Worm (Caenorhabditis elegans) whole organism, young adult: Measurements from ENCODE around the gene sru-7.
"Not testable (repeated sequence)": the region's sequence is repeated elsewhere in the genome, so short reads cannot be mapped to it uniquely, and the experiment has no call there.

Source experiments
- B0019.2 ChIP-seq: fragments of 200-800 bp; sonication (Bioruptor generic); conservative IDR thresholded peaks from 2 replicates; pipeline ENCODE4 v1.3.6; 2022; ENCODE audit warnings: missing genetic modification reagents, missing genetic modification characterization, missing compliant biosample characterization
- B0035.1 ChIP-seq: sonication (generic microtip); optimal IDR thresholded peaks from 2 replicates; lab custom pipeline; 2016; ENCODE audit warnings: missing genetic modification characterization, mild to moderate bottlenecking, missing compliant biosample characterization, missing genotype, missing genetic modification reagents
- B0261.1 ChIP-seq: sonication (generic microtip); optimal IDR thresholded peaks from 2 replicates; lab custom pipeline; 2016; ENCODE audit warnings: mild to moderate bottlenecking, missing genetic modification characterization, moderate library complexity, missing compliant biosample characterization
- D2030.7 ChIP-seq: fragments of 200-800 bp; sonication (Bioruptor generic); IDR thresholded peaks from 2 replicates; pipeline ENCODE4 v1.3.6; 2022; ENCODE audit warnings: missing genetic modification reagents, missing genetic modification characterization, missing compliant biosample characterization
- F23B12.7 ChIP-seq: sonication (generic microtip); optimal IDR thresholded peaks from 2 replicates; lab custom pipeline; 2017; ENCODE audit warnings: missing genetic modification characterization, mild to moderate bottlenecking, missing compliant biosample characterization, antibody characterized with exemption, moderate library complexity; ENCODE audit not compliant: insufficient read depth
- F33H1.4 ChIP-seq: fragments of 200-800 bp; sonication (Bioruptor generic); IDR thresholded peaks from 2 replicates; pipeline ENCODE4 v1.3.6; 2022; ENCODE audit warnings: missing genetic modification reagents, missing genetic modification characterization, missing compliant biosample characterization
- F39B2.1 ChIP-seq: fragments of 200-800 bp; sonication (Bioruptor generic); IDR thresholded peaks from 2 replicates; pipeline ENCODE4 v1.3.6; 2022; ENCODE audit warnings: missing genetic modification reagents, missing genetic modification characterization, missing compliant biosample characterization
- Y53F4B.3 ChIP-seq: fragments of 200-800 bp; sonication (Bioruptor generic); IDR thresholded peaks from 2 replicates; pipeline ENCODE4 v1.3.6; 2022; ENCODE audit warnings: missing genetic modification reagents, missing genetic modification characterization, missing compliant biosample characterization
- Y56A3A.18 ChIP-seq: fragments of 200-800 bp; sonication (Bioruptor generic); IDR thresholded peaks from 2 replicates; pipeline ENCODE4 v1.3.6; 2022; ENCODE audit warnings: missing genetic modification reagents, missing genetic modification characterization, missing compliant biosample characterization
- Y79H2A.3 ChIP-seq: fragments of 200-800 bp; sonication (Bioruptor generic); conservative IDR thresholded peaks from 2 replicates; pipeline ENCODE4 v1.3.6; 2022; ENCODE audit warnings: missing genetic modification reagents, missing genetic modification characterization, missing compliant biosample characterization
- Y95B8A.8 ChIP-seq: fragments of 200-800 bp; sonication (Bioruptor generic); IDR thresholded peaks from 2 replicates; pipeline ENCODE4 v1.3.6; 2022; ENCODE audit warnings: missing genetic modification reagents, missing genetic modification characterization, missing compliant biosample characterization
- aptf-3 ChIP-seq: fragments of 200-800 bp; sonication (Bioruptor generic); IDR thresholded peaks from 2 replicates; pipeline ENCODE4 v1.3.6; 2022; ENCODE audit warnings: missing genetic modification characterization, missing compliant biosample characterization
- attf-6 ChIP-seq: fragments of 200-800 bp; sonication (Bioruptor generic); IDR thresholded peaks from 2 replicates; pipeline ENCODE4 v1.3.6; 2022; ENCODE audit warnings: missing genetic modification reagents, missing genetic modification characterization, missing compliant biosample characterization
- cebp-2 ChIP-seq: fragments of 200-800 bp; sonication (Bioruptor generic); IDR thresholded peaks from 2 replicates; pipeline ENCODE4 v1.3.6; 2022; ENCODE audit warnings: missing genetic modification characterization, missing compliant biosample characterization
- ceh-40 ChIP-seq: fragments of 200-800 bp; sonication (Bioruptor generic); IDR thresholded peaks from 2 replicates; pipeline ENCODE4 v1.3.6; 2022; ENCODE audit warnings: missing genetic modification characterization, missing compliant biosample characterization
- dox-1 ChIP-seq: fragments of 200-800 bp; sonication (Bioruptor generic); IDR thresholded peaks from 2 replicates; pipeline ENCODE4 v1.3.6; 2022; ENCODE audit warnings: missing genetic modification reagents, missing genetic modification characterization, missing compliant biosample characterization
- dpff-1 ChIP-seq: sonication (generic microtip); optimal IDR thresholded peaks from 2 replicates; lab custom pipeline; 2017; ENCODE audit warnings: mild to moderate bottlenecking, missing genetic modification characterization, missing compliant biosample characterization
- egl-18 ChIP-seq: fragments of 200-800 bp; sonication (Bioruptor generic); IDR thresholded peaks from 2 replicates; pipeline ENCODE4 v1.3.6; 2022; ENCODE audit warnings: missing genetic modification reagents, missing genetic modification characterization, missing compliant biosample characterization
- egl-44 ChIP-seq: fragments of 200-800 bp; sonication (Bioruptor generic); IDR thresholded peaks from 2 replicates; pipeline ENCODE4 v1.3.6; 2022; ENCODE audit warnings: missing genetic modification reagents, missing genetic modification characterization, missing compliant biosample characterization
- egrh-3 ChIP-seq: fragments of 200-800 bp; sonication (Bioruptor generic); IDR thresholded peaks from 2 replicates; pipeline ENCODE4 v1.3.6; 2022; ENCODE audit warnings: missing genetic modification reagents, missing genetic modification characterization, missing compliant biosample characterization
- ekl-4 ChIP-seq: fragments of 200-800 bp; sonication (Bioruptor generic); IDR thresholded peaks from 2 replicates; pipeline ENCODE4 v1.3.6; 2022; ENCODE audit warnings: missing genetic modification reagents, missing genetic modification characterization, missing compliant biosample characterization
- hsf-1 ChIP-seq: fragments of 200-800 bp; sonication (Bioruptor generic); IDR thresholded peaks from 2 replicates; pipeline ENCODE4 v1.3.6; 2022; ENCODE audit warnings: missing genetic modification reagents, missing genetic modification characterization, missing compliant biosample characterization
- madf-10 ChIP-seq: sonication (generic microtip); optimal IDR thresholded peaks from 2 replicates; lab custom pipeline; 2016; ENCODE audit warnings: mild to moderate bottlenecking, missing genetic modification characterization, missing compliant biosample characterization
- madf-3 ChIP-seq: fragments of 200-800 bp; sonication (Bioruptor generic); IDR thresholded peaks from 2 replicates; pipeline ENCODE4 v1.3.6; 2022; ENCODE audit warnings: missing genetic modification reagents, missing genetic modification characterization, missing compliant biosample characterization
- madf-6 ChIP-seq: fragments of 200-800 bp; sonication (Bioruptor generic); IDR thresholded peaks from 2 replicates; pipeline ENCODE4 v1.3.6; 2022; ENCODE audit warnings: missing genetic modification reagents, missing genetic modification characterization, missing compliant biosample characterization
- pbrm-1 ChIP-seq: fragments of 200-800 bp; sonication (Bioruptor generic); IDR thresholded peaks from 2 replicates; pipeline ENCODE4 v1.3.6; 2022; ENCODE audit warnings: missing genetic modification reagents, missing genetic modification characterization, missing compliant biosample characterization
- rcor-1 ChIP-seq: fragments of 200-800 bp; sonication (Bioruptor generic); IDR thresholded peaks from 2 replicates; pipeline ENCODE4 v1.3.6; 2022; ENCODE audit warnings: missing genetic modification reagents, missing genetic modification characterization, missing compliant biosample characterization
- rpc-1 ChIP-seq, 2 experiments: fragments of 150-350 bp in 1 of 2; sonication (generic microtip) in 1 of 2; optimal IDR thresholded peaks; 2 replicates each; lab custom pipeline; 2014 to 2018; ENCODE audit warnings: missing biosample characterization in 1 of 2, missing genetic modification characterization in 1 of 2, missing genetic modification reagents in 1 of 2, missing genotype in 1 of 2
- ztf-25 ChIP-seq: fragments of 200-800 bp; sonication (Bioruptor generic); IDR thresholded peaks from 2 replicates; pipeline ENCODE4 v1.3.6; 2022; ENCODE audit warnings: missing genetic modification reagents, missing genetic modification characterization, missing compliant biosample characterization

sru-7 gene

DNA sequence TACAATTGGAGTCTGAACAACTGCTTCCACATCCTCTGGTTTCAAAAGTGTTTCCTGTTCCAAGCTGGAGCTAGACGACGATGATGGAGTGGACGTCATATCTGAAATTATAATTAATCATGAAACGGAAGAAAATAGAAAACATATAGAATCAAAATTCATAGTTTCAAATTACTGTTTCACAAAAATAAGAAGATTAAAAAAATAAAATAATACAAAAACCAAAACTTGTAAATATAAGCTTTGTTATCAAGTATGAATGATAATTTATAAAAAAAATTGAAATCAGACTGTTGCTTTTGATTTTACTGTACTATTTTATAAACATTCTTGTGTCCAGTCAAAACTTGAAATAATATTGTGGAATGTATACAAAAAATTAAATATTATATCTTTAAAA lies 28.6 kb upstream of the sru-7 start, which contains the start of gene str-176:
Gene str-176 (minus strand): TSS at position 101 of the 400 bp plus-strand sequence.
- TF ChIP-seq B0261.1 (no peak), madf-10 (no peak), B0035.1 (tag; lab: Kevin White, UChicago) (no peak)

DNA sequence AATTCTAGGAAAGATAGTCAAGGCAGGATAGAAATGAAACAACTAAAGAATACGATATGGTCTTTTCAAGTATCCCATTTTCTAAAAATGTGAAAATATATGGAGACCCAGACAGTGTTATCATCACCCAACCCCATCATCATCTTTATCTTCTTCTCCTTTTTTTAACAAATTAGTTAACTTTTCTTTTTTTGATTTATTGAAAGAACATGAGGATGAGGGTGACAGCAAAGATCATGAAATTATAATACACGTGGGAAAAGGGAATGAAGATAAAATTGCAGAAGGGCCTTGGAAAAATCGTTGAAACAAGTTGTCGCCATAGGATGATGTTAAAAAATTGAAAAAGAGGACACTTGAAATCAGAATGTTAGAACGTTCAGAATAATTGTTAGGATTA lies 28.2 kb upstream of the sru-7 start:
- TF ChIP-seq F23B12.7 (tag; lab: Kevin White, UChicago) = no peak
- TF ChIP-seq dpff-1 (tag; lab: Kevin White, UChicago) = no peak
- no peak for TF ChIP-seq egl-44 (GFP tag; lab: Robert Waterston, UW)

DNA sequence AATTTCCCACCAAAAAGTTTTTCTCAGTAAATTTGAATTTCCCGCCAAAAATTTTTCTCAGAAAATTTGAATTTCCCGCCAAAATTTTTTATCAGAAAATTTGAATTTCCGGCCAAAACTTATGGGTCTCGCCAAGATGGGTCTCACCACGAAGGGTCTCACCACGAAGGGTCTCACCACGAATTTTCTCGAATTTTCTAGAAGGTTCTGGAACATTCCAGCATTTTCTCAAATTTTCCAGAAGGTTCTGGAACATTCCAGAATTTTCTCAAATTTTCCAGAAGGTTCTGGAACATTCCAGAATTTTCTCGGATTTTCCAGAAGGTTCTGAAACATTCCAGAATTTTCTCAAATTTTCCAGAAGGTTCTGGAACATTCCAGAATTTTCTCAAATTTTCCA lies 25.0 kb upstream of the sru-7 start:
- peak; percentile 54 for TF ChIP-seq madf-6 (GFP tag; lab: Robert Waterston, UW)
- 0 out of 2 replicates have a peak, but pooled peaks have one; percentile 11 for TF ChIP-seq rcor-1 (GFP tag; lab: Robert Waterston, UW)
- TF ChIP-seq F33H1.4 (GFP tag; lab: Robert Waterston, UW) = peak; percentile 68
- TF ChIP-seq hsf-1 = peak; percentile 97
- TF ChIP-seq egrh-3 (GFP tag; lab: Robert Waterston, UW) = peak; percentile 17; the same call in 1 of the 2 replicates
- 0 out of 2 replicates have a peak, but pooled peaks have one; percentile 49 for TF ChIP-seq dox-1 (GFP tag; lab: Robert Waterston, UW)
- TF ChIP-seq aptf-3 (GFP tag; lab: Robert Waterston, UW) = 0 out of 2 replicates have a peak, but pooled peaks have one; percentile 17

ce11 chrIV:8468729-8469340 lies 23.5 kb upstream of the sru-7 start:
- TF ChIP-seq ztf-25 (GFP tag; lab: Robert Waterston, UW) = peak; percentile 57; the same call in 1 of the 2 replicates
- 0 out of 2 replicates have a peak, but pooled peaks have one; percentile 44 for TF ChIP-seq egl-18 (GFP tag; lab: Robert Waterston, UW)
- TF ChIP-seq ceh-40 (GFP tag; lab: Robert Waterston, UW) = peak; percentile 90
- peak; percentile 78 for TF ChIP-seq Y79H2A.3 (GFP tag; lab: Robert Waterston, UW)
- TF ChIP-seq F39B2.1 (GFP tag; lab: Robert Waterston, UW) = peak; percentile 66; the same call in 1 of the 2 replicates
- TF ChIP-seq Y56A3A.18 (GFP tag; lab: Robert Waterston, UW) = 0 out of 2 replicates have a peak, but pooled peaks have one; percentile 9
- TF ChIP-seq Y95B8A.8 (GFP tag; lab: Robert Waterston, UW) = 0 out of 2 replicates have a peak, but pooled peaks have one; percentile 5
- TF ChIP-seq cebp-2 (GFP tag; lab: Robert Waterston, UW) = 0 out of 2 replicates have a peak, but pooled peaks have one; percentile 19
- peak; percentile 59; the same call in 1 of the 2 replicates for TF ChIP-seq D2030.7 (GFP tag; lab: Robert Waterston, UW)
- TF ChIP-seq ekl-4 (GFP tag; lab: Robert Waterston, UW) = peak; percentile 55; the same call in 1 of the 2 replicates
- peak; percentile 83 for TF ChIP-seq rcor-1 (GFP tag; lab: Robert Waterston, UW)
- TF ChIP-seq pbrm-1 (GFP tag; lab: Robert Waterston, UW) = peak; percentile 73
- peak; percentile 69 for TF ChIP-seq egrh-3 (GFP tag; lab: Robert Waterston, UW)
- peak; percentile 20; the same call in 1 of the 2 replicates for TF ChIP-seq Y53F4B.3 (GFP tag; lab: Robert Waterston, UW)
- peak; percentile 49; the same call in 1 of the 2 replicates for TF ChIP-seq attf-6 (GFP tag; lab: Robert Waterston, UW)
- TF ChIP-seq rpc-1 (optimal IDR thresholded peaks at IDR 0.05; lab: Kevin White, UChicago) = peak; percentile 31
- not testable (repeated sequence) for TF ChIP-seq rpc-1 (tag; optimal IDR thresholded peaks at IDR 0.05; lab: Kevin White, UChicago)
- 0 out of 2 replicates have a peak, but pooled peaks have one; percentile 16 for TF ChIP-seq egl-44 (GFP tag; lab: Robert Waterston, UW)
- peak; percentile 94 for TF ChIP-seq dox-1 (GFP tag; lab: Robert Waterston, UW)
- 0 out of 2 replicates have a peak, but pooled peaks have one; percentile 16 for TF ChIP-seq aptf-3 (GFP tag; lab: Robert Waterston, UW)
- peak; percentile 99 for TF ChIP-seq hsf-1
- TF ChIP-seq madf-3 (GFP tag; lab: Robert Waterston, UW) = peak; percentile 84
- peak; percentile 16; the same call in 1 of the 2 replicates for TF ChIP-seq B0019.2 (GFP tag; lab: Robert Waterston, UW)
- peak; percentile 27 for TF ChIP-seq F33H1.4 (GFP tag; lab: Robert Waterston, UW)
- peak; percentile 43 for TF ChIP-seq madf-6 (GFP tag; lab: Robert Waterston, UW)
